Worm (Caenorhabditis elegans): ENCODE results near the gene C32D5.10.

DNA sequence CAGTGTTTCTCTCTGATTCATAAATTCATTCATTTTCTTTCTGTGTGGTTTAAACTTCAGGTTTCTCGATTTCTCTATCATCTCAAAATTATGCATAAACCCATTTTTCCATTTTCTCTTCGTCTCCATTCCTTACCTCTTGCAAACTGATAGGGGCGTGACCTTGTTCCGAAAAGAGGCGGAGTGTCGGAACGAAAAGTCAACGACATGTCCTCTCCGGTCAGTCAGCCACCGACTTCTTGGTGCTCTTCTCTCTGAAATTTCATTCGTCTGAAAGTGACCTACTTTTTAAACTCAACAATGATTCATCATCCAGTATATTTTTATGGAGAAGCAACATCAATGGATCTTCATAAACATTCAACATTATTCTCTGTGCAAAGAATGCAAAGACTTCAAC, 29.1 kb upstream of the C32D5.10 start, which contains the start of gene F58F12.12:
- TF ChIP-seq dao-5 (tag; optimal IDR thresholded peaks at IDR 0.05): no peak
- no peak for TF ChIP-seq him-1 (tag; optimal IDR thresholded peaks at IDR 0.05)
- TF ChIP-seq W03F9.2 (tag; optimal IDR thresholded peaks at IDR 0.05): no peak
